Fruit fly (Drosophila melanogaster) whole organism, embryonic: ENCODE measurements around the gene CecB.

Experiments used
- B-H2 ChIP-seq: fragments of 200-800 bp; sonication (Bioruptor generic); optimal IDR thresholded peaks from 2 replicates; lab custom pipeline; 2018; ENCODE audit warnings: missing biosample characterization, mild to moderate bottlenecking, missing genetic modification characterization
- BtbVII ChIP-seq: fragments of 200-800 bp; sonication (Bioruptor generic); optimal IDR thresholded peaks from 3 replicates; lab custom pipeline; 2017; ENCODE audit warnings: missing biosample characterization, mild to moderate bottlenecking, missing genetic modification characterization
- CG1233 ChIP-seq: fragments of 200-800 bp; sonication (Bioruptor generic); optimal IDR thresholded peaks from 4 replicates; lab custom pipeline; 2018; ENCODE audit warnings: missing biosample characterization, mild to moderate bottlenecking, missing genetic modification characterization
- CG14667 ChIP-seq: fragments of 200-800 bp; sonication (Bioruptor generic); IDR thresholded peaks from 2 replicates; pipeline ENCODE4 v1.3.6; 2022; ENCODE audit warnings: missing biosample characterization, missing genetic modification characterization
- CG1602 ChIP-seq: fragments of 200-800 bp; sonication (Bioruptor generic); optimal IDR thresholded peaks from 3 replicates; lab custom pipeline; 2016; ENCODE audit warnings: missing biosample characterization, missing genetic modification characterization
- CG16863 ChIP-seq: fragments of 200-800 bp; sonication (Bioruptor generic); optimal IDR thresholded peaks from 3 replicates; lab custom pipeline; 2016; ENCODE audit warnings: missing biosample characterization, missing genetic modification characterization
- CG17802 ChIP-seq: fragments of 200-800 bp; sonication (Bioruptor generic); optimal IDR thresholded peaks from 2 replicates; lab custom pipeline; 2018; ENCODE audit warnings: missing biosample characterization, mild to moderate bottlenecking, missing genetic modification characterization, moderate library complexity
- CG18011 ChIP-seq: fragments of 200-800 bp; sonication (Bioruptor generic); optimal IDR thresholded peaks from 2 replicates; lab custom pipeline; 2017; ENCODE audit warnings: missing biosample characterization, missing genetic modification characterization, mild to moderate bottlenecking, moderate library complexity, missing genotype
- CG31388 ChIP-seq: fragments of 200-800 bp; sonication (Bioruptor generic); optimal IDR thresholded peaks from 2 replicates; lab custom pipeline; 2016; ENCODE audit warnings: missing biosample characterization, missing genetic modification characterization
- CG31441 ChIP-seq: fragments of 200-800 bp; sonication (Bioruptor generic); IDR thresholded peaks from 2 replicates; pipeline ENCODE4 v1.3.6; 2022; ENCODE audit warnings: missing biosample characterization, missing genetic modification characterization
- CG4424 ChIP-seq: fragments of 200-800 bp; sonication (Bioruptor generic); optimal IDR thresholded peaks from 3 replicates; lab custom pipeline; 2016; ENCODE audit warnings: missing biosample characterization, missing genetic modification characterization
- CG4854 ChIP-seq: fragments of 200-800 bp; sonication (Bioruptor generic); optimal IDR thresholded peaks from 2 replicates; lab custom pipeline; 2016; ENCODE audit warnings: missing biosample characterization, missing genetic modification characterization, inconsistent platforms
- CG7839 ChIP-seq: fragments of 200-800 bp; sonication (Bioruptor generic); optimal IDR thresholded peaks from 3 replicates; lab custom pipeline; 2018; ENCODE audit warnings: missing biosample characterization, mild to moderate bottlenecking, missing genetic modification characterization, moderate library complexity
- CG8924 ChIP-seq: fragments of 200-800 bp; optimal IDR thresholded peaks from 3 replicates; lab custom pipeline; 2019; ENCODE audit warnings: missing biosample characterization, mild to moderate bottlenecking, missing genetic modification characterization, moderate library complexity
- CG9876 ChIP-seq: fragments of 200-800 bp; sonication (Bioruptor generic); optimal IDR thresholded peaks from 2 replicates; lab custom pipeline; 2016; ENCODE audit warnings: missing biosample characterization, missing genetic modification characterization
- Chrac-16 ChIP-seq: fragments of 200-800 bp; sonication (Bioruptor generic); optimal IDR thresholded peaks from 3 replicates; lab custom pipeline; 2016; ENCODE audit warnings: missing biosample characterization, missing genetic modification characterization
- Dfd ChIP-seq, 2 experiments: fragments of >200 bp; optimal IDR thresholded peaks; 2 replicates each; lab custom pipeline; 2017; ENCODE audit warnings: missing biosample characterization in 2 of 2, missing genetic modification characterization in 2 of 2
- Hr78 ChIP-seq, 2 experiments: fragments of 200-800 bp in 1 of 2; fragments of >200 bp in 1 of 2; sonication (Bioruptor generic) in 1 of 2; optimal IDR thresholded peaks; 2 replicates each; lab custom pipeline; 2017 to 2019; ENCODE audit warnings: missing biosample characterization in 2 of 2, missing genetic modification characterization in 2 of 2, mild to moderate bottlenecking in 1 of 2, moderate library complexity in 1 of 2
- Mes4 ChIP-seq: fragments of 200-800 bp; sonication (Bioruptor generic); optimal IDR thresholded peaks from 2 replicates; lab custom pipeline; 2016; ENCODE audit warnings: missing biosample characterization, missing genetic modification characterization
- NC2α ChIP-seq: fragments of 200-800 bp; sonication (Bioruptor generic); optimal IDR thresholded peaks from 2 replicates; lab custom pipeline; 2016; ENCODE audit warnings: missing biosample characterization, missing genetic modification characterization
- NC2β ChIP-seq: fragments of 200-800 bp; sonication (Bioruptor generic); optimal IDR thresholded peaks from 2 replicates; lab custom pipeline; 2016; ENCODE audit warnings: missing biosample characterization, missing genetic modification characterization
- NfI ChIP-seq: fragments of 200-800 bp; sonication (Bioruptor generic); optimal IDR thresholded peaks from 3 replicates; lab custom pipeline; 2018; ENCODE audit warnings: missing biosample characterization, mild to moderate bottlenecking, missing genetic modification characterization, moderate library complexity
- PHDP ChIP-seq: fragments of 200-800 bp; sonication (Bioruptor generic); optimal IDR thresholded peaks from 3 replicates; lab custom pipeline; 2018; ENCODE audit warnings: missing biosample characterization, mild to moderate bottlenecking, missing genetic modification characterization, moderate library complexity
- Pdp1 ChIP-seq, 2 experiments: fragments of 200-800 bp; sonication (Bioruptor generic); optimal IDR thresholded peaks; 3 replicates each; lab custom pipeline; 2016; ENCODE audit warnings: missing biosample characterization in 2 of 2, missing genetic modification characterization in 2 of 2, mild to moderate bottlenecking in 1 of 2, moderate library complexity in 1 of 2
- Poxn ChIP-seq: fragments of 200-800 bp; sonication (Bioruptor generic); IDR thresholded peaks from 2 replicates; pipeline ENCODE4 v1.3.6; 2022; ENCODE audit warnings: missing biosample characterization, missing genetic modification characterization
- Side ChIP-seq: fragments of 200-800 bp; sonication (Bioruptor generic); optimal IDR thresholded peaks from 2 replicates; lab custom pipeline; 2016; ENCODE audit warnings: missing biosample characterization, missing genetic modification characterization
- Usf ChIP-seq: fragments of 200-800 bp; sonication (Bioruptor generic); optimal IDR thresholded peaks from 2 replicates; lab custom pipeline; 2017; ENCODE audit warnings: missing genotype, missing biosample characterization, missing genetic modification characterization
- ab ChIP-seq: fragments of 200-800 bp; sonication (Bioruptor generic); optimal IDR thresholded peaks from 2 replicates; lab custom pipeline; 2016; ENCODE audit warnings: missing biosample characterization, missing genetic modification characterization
- ac ChIP-seq: fragments of 200-800 bp; sonication (Bioruptor generic); optimal IDR thresholded peaks from 3 replicates; lab custom pipeline; 2017; ENCODE audit warnings: missing biosample characterization, mild to moderate bottlenecking, missing genetic modification characterization
- aop ChIP-seq: fragments of 200-800 bp; sonication (Bioruptor generic); IDR thresholded peaks from 2 replicates; pipeline ENCODE4 v1.3.6; 2022; ENCODE audit warnings: missing biosample characterization, missing genetic modification characterization
- az2 ChIP-seq: fragments of 200-800 bp; sonication (Bioruptor generic); optimal IDR thresholded peaks from 3 replicates; lab custom pipeline; 2016; ENCODE audit warnings: missing biosample characterization, missing genetic modification characterization
- chn ChIP-seq: fragments of 200-800 bp; sonication (Bioruptor generic); optimal IDR thresholded peaks from 2 replicates; lab custom pipeline; 2016; ENCODE audit warnings: missing biosample characterization, missing genetic modification characterization
- dimm ChIP-seq: fragments of 200-800 bp; sonication (Bioruptor generic); IDR thresholded peaks from 2 replicates; pipeline ENCODE4 v1.3.6; 2022; ENCODE audit warnings: missing biosample characterization, missing genetic modification characterization
- en ChIP-seq: fragments of 200-800 bp; sonication (Bioruptor generic); optimal IDR thresholded peaks from 2 replicates; lab custom pipeline; 2016; ENCODE audit warnings: missing biosample characterization, missing genetic modification characterization
- fd96Cb ChIP-seq: fragments of 200-800 bp; sonication (Bioruptor generic); optimal IDR thresholded peaks from 2 replicates; lab custom pipeline; 2018; ENCODE audit warnings: missing biosample characterization, mild to moderate bottlenecking, missing genetic modification characterization, moderate library complexity
- fu2 ChIP-seq: fragments of 200-800 bp; sonication (Bioruptor generic); optimal IDR thresholded peaks from 2 replicates; lab custom pipeline; 2016; ENCODE audit warnings: missing biosample characterization, missing genetic modification characterization
- gsb-n ChIP-seq: fragments of 200-800 bp; sonication (Bioruptor generic); optimal IDR thresholded peaks from 3 replicates; lab custom pipeline; 2018; ENCODE audit warnings: missing biosample characterization, mild to moderate bottlenecking, missing genetic modification characterization
- hb ChIP-seq: fragments of 200-800 bp; sonication (Bioruptor generic); IDR thresholded peaks from 3 replicates; pipeline ENCODE4 v1.3.6; 2022; ENCODE audit warnings: missing biosample characterization, missing genetic modification characterization; ENCODE audit not compliant: partially characterized antibody
- ind ChIP-seq: fragments of 200-800 bp; sonication (Bioruptor generic); optimal IDR thresholded peaks from 3 replicates; lab custom pipeline; 2016; ENCODE audit warnings: missing biosample characterization, missing genetic modification characterization
- kay ChIP-seq: fragments of 200-800 bp; sonication (Bioruptor generic); optimal IDR thresholded peaks from 2 replicates; lab custom pipeline; 2016; ENCODE audit warnings: missing biosample characterization, missing genetic modification characterization
- mirr ChIP-seq: fragments of 200-800 bp; sonication (Bioruptor generic); optimal IDR thresholded peaks from 3 replicates; lab custom pipeline; 2018; ENCODE audit warnings: missing biosample characterization, mild to moderate bottlenecking, missing genetic modification characterization
- odd ChIP-seq: fragments of 200-800 bp; sonication (Bioruptor generic); optimal IDR thresholded peaks from 2 replicates; lab custom pipeline; 2017; ENCODE audit warnings: missing biosample characterization, mild to moderate bottlenecking, missing genetic modification characterization
- onecut ChIP-seq: fragments of 200-800 bp; sonication (Bioruptor generic); IDR thresholded peaks from 2 replicates; pipeline ENCODE4 v1.3.6; 2022; ENCODE audit warnings: missing biosample characterization, missing genetic modification characterization
- pum ChIP-seq: fragments of 200-800 bp; sonication (Bioruptor generic); optimal IDR thresholded peaks from 2 replicates; lab custom pipeline; 2016; ENCODE audit warnings: missing biosample characterization, missing genetic modification characterization
- repo ChIP-seq: fragments of 200-800 bp; sonication (Bioruptor generic); optimal IDR thresholded peaks from 2 replicates; lab custom pipeline; 2016; ENCODE audit warnings: missing biosample characterization, missing genetic modification characterization
- sc ChIP-seq, 3 experiments: fragments of >200 bp in 2 of 3; fragments of 200-800 bp in 1 of 3; sonication (Bioruptor generic) in 1 of 3; optimal IDR thresholded peaks; 2 replicates in 2 of 3; 3 replicates in 1 of 3; lab custom pipeline; 2017; ENCODE audit warnings: mild to moderate bottlenecking in 1 of 3, missing biosample characterization in 1 of 3, missing genetic modification characterization in 1 of 3, missing genetic modification reagents in 1 of 3
- sens-2 ChIP-seq: fragments of 200-800 bp; sonication (Bioruptor generic); IDR thresholded peaks from 2 replicates; pipeline ENCODE4 v1.3.6; 2022; ENCODE audit warnings: missing biosample characterization, missing genetic modification characterization
- slou ChIP-seq: fragments of 200-800 bp; sonication (Bioruptor generic); optimal IDR thresholded peaks from 3 replicates; lab custom pipeline; 2016; ENCODE audit warnings: missing biosample characterization, missing genetic modification characterization
- tna ChIP-seq: fragments of 200-800 bp; sonication (Bioruptor generic); IDR thresholded peaks from 2 replicates; pipeline ENCODE4 v1.3.6; 2022; ENCODE audit warnings: missing biosample characterization, missing genetic modification characterization; ENCODE audit not compliant: partially characterized antibody
- vnd ChIP-seq: fragments of 200-800 bp; sonication (Bioruptor generic); IDR thresholded peaks from 3 replicates; pipeline ENCODE4 v1.3.6; 2022; ENCODE audit warnings: missing biosample characterization, missing genetic modification characterization; ENCODE audit not compliant: partially characterized antibody
- yki ChIP-seq: fragments of >200 bp; optimal IDR thresholded peaks from 3 replicates; lab custom pipeline; 2018

Gene CecB

dm6 chr3R:30191462-30191874, 22.1 kb downstream of the CecB start (continued):
- TF ChIP-seq onecut (GFP tag; lab: Robert Waterston, UW) (no peak), PHDP (peak; percentile 23), CG31388 (GFP tag; lab: Kevin White, UChicago) (no peak), Poxn (no peak), yki (no peak), ab (GFP tag; lab: Kevin White, UChicago) (no peak), repo (GFP tag; lab: Kevin White, UChicago) (peak; percentile 30), CG8924 (tag; lab: Kevin White, UChicago) (peak; percentile 12), fu2 (GFP tag; lab: Kevin White, UChicago) (peak; percentile 13), mirr (no peak), NfI (peak; percentile 24), CG16863 (GFP tag; lab: Kevin White, UChicago) (peak; percentile 61), CG9876 (GFP tag; lab: Kevin White, UChicago) (no peak), CG7839 (tag; lab: Kevin White, UChicago) (peak; percentile 73), kay (peak; percentile 9), CG4424 (peak; percentile 37), NC2α (GFP tag; lab: Kevin White, UChicago) (no peak), Pdp1 (GFP tag; optimal IDR thresholded peaks at IDR 0.05; lab: Kevin White, UChicago) (peak; percentile 45 to 65), vnd (GFP tag; lab: Robert Waterston, UW) (no peak), ind (GFP tag; lab: Kevin White, UChicago) (peak; percentile 23), sens-2 (no peak), Hr78 (GFP tag; optimal IDR thresholded peaks at IDR 0.05; lab: Kevin White, UChicago) (peak in 1 of 2 experiments; percentile 33), NC2β (GFP tag; lab: Kevin White, UChicago) (no peak), fd96Cb (tag; lab: Kevin White, UChicago) (peak; percentile 16), az2 (GFP tag; lab: Kevin White, UChicago) (peak; percentile 34), dimm (GFP tag; lab: Robert Waterston, UW) (no peak), Dfd (GFP tag; optimal IDR thresholded peaks at IDR 0.05; lab: Kevin White, UChicago) (no peak), CG1233 (GFP tag; lab: Kevin White, UChicago) (peak; percentile 29), hb (GFP tag; lab: Robert Waterston, UW) (no peak), tna (GFP tag; lab: Robert Waterston, UW) (no peak), Side (GFP tag; lab: Kevin White, UChicago) (no peak), slou (GFP tag; lab: Kevin White, UChicago) (peak; percentile 38), CG14667 (GFP tag; lab: Robert Waterston, UW) (no peak), sc (optimal IDR thresholded peaks at IDR 0.05; lab: Kevin White, UChicago) (no peak), sc (GFP tag; optimal IDR thresholded peaks at IDR 0.05; lab: Kevin White, UChicago) (peak; percentile 30), chn (GFP tag; lab: Kevin White, UChicago) (peak; percentile 25), en (GFP tag; lab: Kevin White, UChicago) (no peak), CG31441 (GFP tag; lab: Robert Waterston, UW) (peak; percentile 45; the same call in 1 of the 2 replicates), Usf (GFP tag; lab: Kevin White, UChicago) (peak; percentile 7), odd (GFP tag; lab: Kevin White, UChicago) (no peak), CG18011 (no peak), gsb-n (tag; lab: Kevin White, UChicago) (peak; percentile 27), CG17802 (no peak), Chrac-16 (GFP tag; lab: Kevin White, UChicago) (peak; percentile 32), CG4854 (GFP tag; lab: Kevin White, UChicago) (no peak), aop (GFP tag; lab: Robert Waterston, UW) (no peak), Mes4 (GFP tag; lab: Kevin White, UChicago) (peak; percentile 50), B-H2 (GFP tag; lab: Kevin White, UChicago) (no peak), pum (GFP tag; lab: Kevin White, UChicago) (peak; percentile 29), CG1602 (GFP tag; lab: Kevin White, UChicago) (peak; percentile 35), ac (no peak), BtbVII (GFP tag; lab: Kevin White, UChicago) (no peak)
